Fruit fly (Drosophila melanogaster) whole organism, embryonic: Measurements from ENCODE around the gene Mst89B.

Experiments
- ATbp ChIP-seq: fragments of 200-800 bp; sonication (Bioruptor generic); optimal IDR thresholded peaks from 2 replicates; lab custom pipeline; 2017; ENCODE audit warnings: missing biosample characterization, mild to moderate bottlenecking, missing genetic modification characterization, missing genetic modification reagents
- Atf3 ChIP-seq: fragments of 200-800 bp; sonication (Bioruptor generic); optimal IDR thresholded peaks from 3 replicates; lab custom pipeline; 2016; ENCODE audit warnings: missing biosample characterization, missing genetic modification characterization
- CG10543 ChIP-seq: fragments of 200-800 bp; sonication (Bioruptor generic); optimal IDR thresholded peaks from 3 replicates; lab custom pipeline; 2017; ENCODE audit warnings: missing biosample characterization, mild to moderate bottlenecking, missing genetic modification characterization, moderate library complexity
- CG11093 ChIP-seq: fragments of 200-800 bp; sonication (Bioruptor generic); IDR thresholded peaks from 3 replicates; pipeline ENCODE4 v1.3.6; 2022; ENCODE audit warnings: missing biosample characterization, missing genetic modification characterization
- CG11247 ChIP-seq: fragments of 200-800 bp; sonication (Bioruptor generic); IDR thresholded peaks from 2 replicates; pipeline ENCODE4 v1.3.6; 2022; ENCODE audit warnings: missing biosample characterization, missing genetic modification characterization
- CG2120 ChIP-seq: fragments of 200-800 bp; sonication (Bioruptor generic); optimal IDR thresholded peaks from 3 replicates; lab custom pipeline; 2016; ENCODE audit warnings: missing biosample characterization, missing genetic modification characterization
- CG2202 ChIP-seq: fragments of 200-800 bp; sonication (Bioruptor generic); optimal IDR thresholded peaks from 2 replicates; lab custom pipeline; 2018; ENCODE audit warnings: missing biosample characterization, mild to moderate bottlenecking, missing genetic modification characterization
- CG2678 ChIP-seq: fragments of 200-800 bp; sonication (Bioruptor generic); optimal IDR thresholded peaks from 3 replicates; lab custom pipeline; 2019; ENCODE audit warnings: missing biosample characterization, mild to moderate bottlenecking, missing genetic modification characterization, moderate library complexity
- CG2889 ChIP-seq: fragments of 200-800 bp; sonication (Bioruptor generic); IDR thresholded peaks from 3 replicates; pipeline ENCODE4 v1.3.6; 2022; ENCODE audit warnings: missing biosample characterization, missing genetic modification characterization
- CG34376 ChIP-seq: fragments of 200-800 bp; sonication (Bioruptor generic); optimal IDR thresholded peaks from 2 replicates; lab custom pipeline; 2018; ENCODE audit warnings: missing biosample characterization, mild to moderate bottlenecking, missing genetic modification characterization
- CG3726 ChIP-seq: fragments of 200-800 bp; sonication (Bioruptor generic); IDR thresholded peaks from 3 replicates; pipeline ENCODE4, ENCODE4 v1.3.6; 2022; ENCODE audit warnings: missing biosample characterization, missing genetic modification characterization
- CG3838 ChIP-seq: fragments of 200-800 bp; sonication (Bioruptor generic); optimal IDR thresholded peaks from 3 replicates; lab custom pipeline; 2016; ENCODE audit warnings: missing biosample characterization, missing genetic modification characterization
- CG3847 ChIP-seq: fragments of 200-800 bp; sonication (Bioruptor generic); IDR thresholded peaks from 2 replicates; pipeline ENCODE4 v1.3.6; 2022; ENCODE audit warnings: missing biosample characterization, missing genetic modification characterization
- CG4617 ChIP-seq: fragments of 200-800 bp; sonication (Bioruptor generic); optimal IDR thresholded peaks from 3 replicates; lab custom pipeline; 2016; ENCODE audit warnings: missing biosample characterization, missing genetic modification characterization, borderline replicate concordance
- CG7839 ChIP-seq: fragments of 200-800 bp; sonication (Bioruptor generic); optimal IDR thresholded peaks from 3 replicates; lab custom pipeline; 2018; ENCODE audit warnings: missing biosample characterization, mild to moderate bottlenecking, missing genetic modification characterization, moderate library complexity
- CG9932 ChIP-seq: fragments of 200-800 bp; sonication (Bioruptor generic); IDR thresholded peaks from 2 replicates; pipeline ENCODE4 v1.3.6; 2022; ENCODE audit warnings: missing biosample characterization, missing genetic modification characterization
- Chrac-16 ChIP-seq: fragments of 200-800 bp; sonication (Bioruptor generic); optimal IDR thresholded peaks from 3 replicates; lab custom pipeline; 2016; ENCODE audit warnings: missing biosample characterization, missing genetic modification characterization
- Dfd ChIP-seq, 2 experiments: fragments of >200 bp; optimal IDR thresholded peaks; 2 replicates each; lab custom pipeline; 2017; ENCODE audit warnings: missing biosample characterization in 2 of 2, missing genetic modification characterization in 2 of 2
- Doc3 ChIP-seq: fragments of 200-800 bp; sonication (Bioruptor generic); IDR thresholded peaks from 3 replicates; pipeline ENCODE4 v1.3.6; 2022; ENCODE audit warnings: missing biosample characterization, missing genetic modification characterization; ENCODE audit not compliant: partially characterized antibody
- Dref ChIP-seq: fragments of 200-800 bp; sonication (Bioruptor generic); IDR thresholded peaks from 2 replicates; pipeline ENCODE4 v1.3.6; 2022; ENCODE audit warnings: missing biosample characterization, missing genetic modification characterization
- ERR ChIP-seq: fragments of 200-800 bp; sonication (Bioruptor generic); optimal IDR thresholded peaks from 2 replicates; lab custom pipeline; 2016; ENCODE audit warnings: missing biosample characterization, missing genetic modification characterization
- HmgZ ChIP-seq: fragments of 200-800 bp; sonication (Bioruptor generic); optimal IDR thresholded peaks from 2 replicates; lab custom pipeline; 2018; ENCODE audit warnings: missing biosample characterization, mild to moderate bottlenecking, missing genetic modification characterization
- Hr51 ChIP-seq, 2 experiments: fragments of 200-800 bp; sonication (Bioruptor generic); optimal IDR thresholded peaks; 2 replicates in 1 of 2; 3 replicates in 1 of 2; lab custom pipeline; 2016 to 2018; ENCODE audit warnings: missing biosample characterization in 2 of 2, missing genetic modification characterization in 2 of 2, mild to moderate bottlenecking in 1 of 2, moderate library complexity in 1 of 2
- MESR4 ChIP-seq: fragments of 200-800 bp; sonication (Bioruptor generic); optimal IDR thresholded peaks from 2 replicates; lab custom pipeline; 2018; ENCODE audit warnings: missing biosample characterization, mild to moderate bottlenecking, missing genetic modification characterization, moderate library complexity
- Myb ChIP-seq: fragments of 200-800 bp; sonication (Bioruptor generic); optimal IDR thresholded peaks from 2 replicates; lab custom pipeline; 2016; ENCODE audit warnings: missing biosample characterization, missing genetic modification characterization
- NC2β ChIP-seq: fragments of 200-800 bp; sonication (Bioruptor generic); optimal IDR thresholded peaks from 2 replicates; lab custom pipeline; 2016; ENCODE audit warnings: missing biosample characterization, missing genetic modification characterization
- Rx ChIP-seq: fragments of 200-800 bp; sonication (Bioruptor generic); IDR thresholded peaks from 2 replicates; pipeline ENCODE4 v1.3.6; 2022; ENCODE audit warnings: missing biosample characterization, missing genetic modification characterization
- Ssrp ChIP-seq: fragments of 200-800 bp; sonication (Bioruptor generic); optimal IDR thresholded peaks from 2 replicates; lab custom pipeline; 2018; ENCODE audit warnings: missing biosample characterization, mild to moderate bottlenecking, missing genetic modification characterization, moderate library complexity
- Trl ChIP-seq, 3 experiments: fragments of >200 bp in 2 of 3; fragments of 200-800 bp in 1 of 3; sonication (Bioruptor generic) in 1 of 3; optimal IDR thresholded peaks; 2 replicates in 1 of 3; 3 replicates in 2 of 3; lab custom pipeline; 2016 to 2017; ENCODE audit warnings: missing biosample characterization in 1 of 3, missing genetic modification characterization in 1 of 3
- Usf ChIP-seq: fragments of 200-800 bp; sonication (Bioruptor generic); optimal IDR thresholded peaks from 2 replicates; lab custom pipeline; 2017; ENCODE audit warnings: missing genotype, missing biosample characterization, missing genetic modification characterization
- caup ChIP-seq: fragments of 200-800 bp; sonication (Bioruptor generic); optimal IDR thresholded peaks from 3 replicates; lab custom pipeline; 2017; ENCODE audit warnings: missing biosample characterization, mild to moderate bottlenecking, missing genetic modification characterization, moderate library complexity; ENCODE audit not compliant: severe bottlenecking
- corto ChIP-seq: fragments of 200-800 bp; sonication (Bioruptor generic); optimal IDR thresholded peaks from 2 replicates; lab custom pipeline; 2016; ENCODE audit warnings: missing biosample characterization, mild to moderate bottlenecking, missing genetic modification characterization, moderate library complexity
- dimm ChIP-seq: fragments of 200-800 bp; sonication (Bioruptor generic); IDR thresholded peaks from 2 replicates; pipeline ENCODE4 v1.3.6; 2022; ENCODE audit warnings: missing biosample characterization, missing genetic modification characterization
- disco-r ChIP-seq: fragments of 200-800 bp; sonication (Bioruptor generic); optimal IDR thresholded peaks from 2 replicates; lab custom pipeline; 2016; ENCODE audit warnings: missing biosample characterization, missing genetic modification characterization
- eyg ChIP-seq: fragments of 200-800 bp; sonication (Bioruptor generic); optimal IDR thresholded peaks from 3 replicates; lab custom pipeline; 2016; ENCODE audit warnings: missing biosample characterization, missing genetic modification characterization
- fru ChIP-seq: fragments of >200 bp; optimal IDR thresholded peaks from 2 replicates; lab custom pipeline; 2017
- ham ChIP-seq: fragments of 200-800 bp; sonication (Bioruptor generic); IDR thresholded peaks from 2 replicates; pipeline ENCODE4 v1.3.6; 2022; ENCODE audit warnings: missing biosample characterization, missing genetic modification characterization
- her ChIP-seq: fragments of 200-800 bp; sonication (Bioruptor generic); optimal IDR thresholded peaks from 2 replicates; lab custom pipeline; 2016; ENCODE audit warnings: missing biosample characterization, missing genetic modification characterization
- jing ChIP-seq: fragments of 200-800 bp; sonication (Bioruptor generic); optimal IDR thresholded peaks from 2 replicates; lab custom pipeline; 2018; ENCODE audit warnings: missing biosample characterization, mild to moderate bottlenecking, missing genetic modification characterization
- klu ChIP-seq: fragments of 200-800 bp; sonication (Bioruptor generic); IDR thresholded peaks from 2 replicates; pipeline ENCODE4 v1.3.6; 2022; ENCODE audit warnings: missing biosample characterization, missing genetic modification characterization
- mld ChIP-seq: fragments of 200-800 bp; sonication (Bioruptor generic); IDR thresholded peaks from 3 replicates; pipeline ENCODE4 v1.3.6; 2022; ENCODE audit warnings: missing biosample characterization, missing genetic modification characterization; ENCODE audit not compliant: partially characterized antibody
- odd ChIP-seq: fragments of 200-800 bp; sonication (Bioruptor generic); optimal IDR thresholded peaks from 2 replicates; lab custom pipeline; 2017; ENCODE audit warnings: missing biosample characterization, mild to moderate bottlenecking, missing genetic modification characterization
- otp ChIP-seq: fragments of 200-800 bp; sonication (Bioruptor generic); IDR thresholded peaks from 3 replicates; pipeline ENCODE4, ENCODE4 v1.3.6; 2022; ENCODE audit warnings: missing biosample characterization, missing genetic modification characterization
- p53 ChIP-seq: fragments of 200-800 bp; sonication (Bioruptor generic); optimal IDR thresholded peaks from 2 replicates; lab custom pipeline; 2016; ENCODE audit warnings: missing biosample characterization, missing genetic modification characterization
- pum ChIP-seq: fragments of 200-800 bp; sonication (Bioruptor generic); optimal IDR thresholded peaks from 2 replicates; lab custom pipeline; 2016; ENCODE audit warnings: missing biosample characterization, missing genetic modification characterization
- row ChIP-seq: fragments of 200-800 bp; sonication (Bioruptor generic); IDR thresholded peaks from 3 replicates; pipeline ENCODE4 v1.3.6; 2022; ENCODE audit warnings: missing biosample characterization, missing genetic modification characterization
- sd ChIP-seq: fragments of 200-800 bp; sonication (Bioruptor generic); optimal IDR thresholded peaks from 3 replicates; lab custom pipeline; 2018; ENCODE audit warnings: missing biosample characterization, mild to moderate bottlenecking, missing genetic modification characterization, moderate library complexity
- sna ChIP-seq: fragments of 200-800 bp; sonication (Bioruptor generic); IDR thresholded peaks from 2 replicates; pipeline ENCODE4 v1.3.6; 2022; ENCODE audit warnings: missing biosample characterization, missing genetic modification characterization; ENCODE audit not compliant: partially characterized antibody
- twi ChIP-seq: fragments of 200-800 bp; optimal IDR thresholded peaks from 2 replicates; lab custom pipeline; 2019; ENCODE audit warnings: missing biosample characterization, mild to moderate bottlenecking, missing genetic modification characterization, moderate library complexity
- z ChIP-seq: fragments of 200-800 bp; sonication (Bioruptor generic); IDR thresholded peaks from 3 replicates; pipeline ENCODE4 v1.3.6; 2022; ENCODE audit warnings: missing biosample characterization, missing genetic modification characterization

Gene Mst89B

dm6 chr3R:16305185-16305989 is 38.6 kb downstream of the Mst89B start, which contains the start of gene Zip89B (continued):
- TF ChIP-seq caup (GFP tag; lab: Kevin White, UChicago) = peak; percentile 16
- TF ChIP-seq ERR (GFP tag; lab: Kevin White, UChicago) = no peak
- TF ChIP-seq CG11247 = no peak
- no peak for TF ChIP-seq jing (GFP tag; lab: Kevin White, UChicago)
- no peak for TF ChIP-seq otp (GFP tag; lab: Robert Waterston, UW)
- TF ChIP-seq CG34376 (GFP tag; lab: Kevin White, UChicago) = peak; percentile 37
- peak; percentile 56 to 81 for TF ChIP-seq Trl (optimal IDR thresholded peaks at IDR 0.05; lab: Kevin White, UChicago)
- no peak for TF ChIP-seq Trl (GFP tag; optimal IDR thresholded peaks at IDR 0.05; lab: Kevin White, UChicago)
- TF ChIP-seq corto = no peak
- TF ChIP-seq Usf (GFP tag; lab: Kevin White, UChicago) = no peak
- no peak for TF ChIP-seq CG4617 (GFP tag; lab: Kevin White, UChicago)
- TF ChIP-seq twi (tag; lab: Kevin White, UChicago) = no peak
- TF ChIP-seq Myb (GFP tag; lab: Kevin White, UChicago) = peak; percentile 61
- no peak for TF ChIP-seq MESR4
- no peak for TF ChIP-seq sna
- no peak for TF ChIP-seq CG2120 (GFP tag; lab: Kevin White, UChicago)
- no peak for TF ChIP-seq eyg
- TF ChIP-seq her = no peak
- TF ChIP-seq Chrac-16 (GFP tag; lab: Kevin White, UChicago) = no peak
- TF ChIP-seq row (GFP tag; lab: Robert Waterston, UW) = no peak; the same call in 2 of the 3 replicates
- TF ChIP-seq sd (tag; lab: Kevin White, UChicago) = no peak
- no peak for TF ChIP-seq fru
- no peak for TF ChIP-seq Rx (GFP tag; lab: Robert Waterston, UW)
- TF ChIP-seq CG3847 (GFP tag; lab: Robert Waterston, UW) = no peak
- TF ChIP-seq CG3838 (GFP tag; lab: Kevin White, UChicago) = no peak
- TF ChIP-seq CG7839 = no peak
- TF ChIP-seq disco-r (GFP tag; lab: Kevin White, UChicago) = no peak
- no peak for TF ChIP-seq z (GFP tag; lab: Robert Waterston, UW)
- TF ChIP-seq CG3726 (GFP tag; lab: Robert Waterston, UW) = no peak
- no peak for TF ChIP-seq NC2β
- no peak for TF ChIP-seq odd (GFP tag; lab: Kevin White, UChicago)
- no peak for TF ChIP-seq Atf3 (GFP tag; lab: Kevin White, UChicago)
- TF ChIP-seq Hr51 (GFP tag; optimal IDR thresholded peaks at IDR 0.05; lab: Kevin White, UChicago) = no peak
- TF ChIP-seq CG9932 (GFP tag; lab: Robert Waterston, UW) = no peak
- no peak for TF ChIP-seq klu (GFP tag; lab: Robert Waterston, UW)
- no peak for TF ChIP-seq Dfd (GFP tag; optimal IDR thresholded peaks at IDR 0.05; lab: Kevin White, UChicago)
- no peak for TF ChIP-seq Ssrp (tag; lab: Kevin White, UChicago)
- TF ChIP-seq mld (GFP tag; lab: Robert Waterston, UW) = no peak
- no peak for TF ChIP-seq ham
- TF ChIP-seq ATbp (GFP tag; lab: Kevin White, UChicago) = no peak
- TF ChIP-seq CG11093 (GFP tag; lab: Robert Waterston, UW) = no peak
- TF ChIP-seq HmgZ = peak; percentile 46
- no peak for TF ChIP-seq pum (GFP tag; lab: Kevin White, UChicago)
- TF ChIP-seq p53 = no peak
- TF ChIP-seq Dref (GFP tag; lab: Robert Waterston, UW) = no peak
- no peak for TF ChIP-seq Doc3 (GFP tag; lab: Robert Waterston, UW)
- no peak for TF ChIP-seq CG2202 (tag; lab: Kevin White, UChicago)
- TF ChIP-seq CG10543 (GFP tag; lab: Kevin White, UChicago) = peak; percentile 48
- TF ChIP-seq dimm (GFP tag; lab: Robert Waterston, UW) = no peak
- TF ChIP-seq CG2678 (tag; lab: Kevin White, UChicago) = no peak
- TF ChIP-seq CG2889 = no peak
